Worm (Caenorhabditis elegans) whole organism, L4 larva: ENCODE results near the gene B0432.9.

Experiments used
- arid-1 ChIP-seq: fragments of 200-800 bp; sonication (Bioruptor generic); conservative IDR thresholded peaks from 2 replicates; pipeline ENCODE4 v1.3.6; 2022; ENCODE audit warnings: missing genetic modification reagents, missing genetic modification characterization, missing compliant biosample characterization
- daf-12 ChIP-seq: fragments of 150-350 bp; optimal IDR thresholded peaks from 2 replicates; lab custom pipeline; 2014; ENCODE audit warnings: missing biosample characterization, missing genetic modification reagents, missing genetic modification characterization
- dmd-8 ChIP-seq: fragments of 200-800 bp; sonication (Bioruptor generic); IDR thresholded peaks from 2 replicates; pipeline ENCODE4 v1.3.6; 2022; ENCODE audit warnings: missing genetic modification characterization, missing compliant biosample characterization
- fkh-10 ChIP-seq: fragments of 150-350 bp; optimal IDR thresholded peaks from 2 replicates; lab custom pipeline; 2014; ENCODE audit warnings: missing biosample characterization, missing genetic modification reagents, missing genetic modification characterization
- fos-1 ChIP-seq: fragments of 150-350 bp; optimal IDR thresholded peaks from 2 replicates; lab custom pipeline; 2014; ENCODE audit warnings: missing biosample characterization, missing genetic modification characterization
- gei-8 ChIP-seq: fragments of 200-800 bp; sonication (Bioruptor generic); optimal IDR thresholded peaks from 2 replicates; lab custom pipeline; 2018; ENCODE audit warnings: mild to moderate bottlenecking, missing genetic modification characterization, missing compliant biosample characterization
- mxl-3 ChIP-seq: fragments of 200-800 bp; sonication (Bioruptor generic); optimal IDR thresholded peaks from 2 replicates; lab custom pipeline; 2018; ENCODE audit warnings: mild to moderate bottlenecking, missing genetic modification characterization, missing compliant biosample characterization
- nhr-28 ChIP-seq: fragments of 150-350 bp; optimal IDR thresholded peaks from 2 replicates; lab custom pipeline; 2014; ENCODE audit warnings: missing biosample characterization, missing genetic modification characterization
- zip-11 ChIP-seq: fragments of 200-800 bp; sonication (Bioruptor generic); IDR thresholded peaks from 2 replicates; pipeline ENCODE4 v1.3.6; 2022; ENCODE audit warnings: missing genetic modification characterization, missing compliant biosample characterization

ce11 chrII:313540-313939 lies 30.0 kb upstream of the B0432.9 start:
- no peak for TF ChIP-seq fkh-10 (GFP tag; lab: Kevin White, UChicago)
- no peak for TF ChIP-seq dmd-8 (GFP tag; lab: Robert Waterston, UW)
- TF ChIP-seq arid-1 (GFP tag; lab: Robert Waterston, UW): no peak
- TF ChIP-seq daf-12 (tag; lab: Kevin White, UChicago): no peak
- TF ChIP-seq zip-11 (GFP tag; lab: Robert Waterston, UW): no peak
- TF ChIP-seq gei-8: no peak
- no peak for TF ChIP-seq mxl-3 (GFP tag; lab: Kevin White, UChicago)
- TF ChIP-seq fos-1 (tag; lab: Kevin White, UChicago): no peak
- no peak for TF ChIP-seq nhr-28 (tag; lab: Kevin White, UChicago)
